Worm (Caenorhabditis elegans) whole organism, L2 larva: Measurements from ENCODE around the gene R05G9.1.

Source experiments
- C34F6.9 ChIP-seq: fragments of 150-350 bp; optimal IDR thresholded peaks from 2 replicates; lab custom pipeline; 2014; ENCODE audit warnings: missing biosample characterization, missing genetic modification characterization
- F13H6.1 ChIP-seq: sonication (generic microtip); optimal IDR thresholded peaks from 2 replicates; lab custom pipeline; 2016; ENCODE audit warnings: missing genetic modification characterization, missing compliant biosample characterization
- R02D3.7 ChIP-seq: fragments of 150-350 bp; optimal IDR thresholded peaks from 2 replicates; lab custom pipeline; 2014; ENCODE audit warnings: missing biosample characterization, missing genetic modification characterization
- Y55F3AM.14 ChIP-seq: fragments of 200-800 bp; sonication (Bioruptor generic); optimal IDR thresholded peaks from 2 replicates; lab custom pipeline; 2018; ENCODE audit warnings: mild to moderate bottlenecking, missing genetic modification characterization, missing compliant biosample characterization
- blmp-1 ChIP-seq: sonication (generic microtip); optimal IDR thresholded peaks from 2 replicates; lab custom pipeline; 2017; ENCODE audit warnings: missing genetic modification characterization, mild to moderate bottlenecking, missing compliant biosample characterization, antibody characterized with exemption, moderate library complexity; ENCODE audit not compliant: insufficient read depth
- ceh-16 ChIP-seq: fragments of 150-350 bp; optimal IDR thresholded peaks from 2 replicates; lab custom pipeline; 2014; ENCODE audit warnings: missing biosample characterization, missing genetic modification characterization
- ceh-82 ChIP-seq: fragments of 150-350 bp; optimal IDR thresholded peaks from 2 replicates; lab custom pipeline; 2014; ENCODE audit warnings: missing biosample characterization, missing genetic modification characterization
- crh-2 ChIP-seq: sonication (generic microtip); optimal IDR thresholded peaks from 2 replicates; lab custom pipeline; 2017; ENCODE audit warnings: missing biosample characterization, missing genetic modification characterization
- dmd-4 ChIP-seq: sonication (generic microtip); optimal IDR thresholded peaks from 2 replicates; lab custom pipeline; 2017; ENCODE audit warnings: missing biosample characterization, missing genetic modification characterization
- egl-27 ChIP-seq: sonication (generic microtip); optimal IDR thresholded peaks from 3 replicates; lab custom pipeline; 2017; ENCODE audit warnings: missing biosample characterization, missing genetic modification reagents, missing genetic modification characterization
- elt-1 ChIP-seq: fragments of 150-350 bp; optimal IDR thresholded peaks from 2 replicates; lab custom pipeline; 2014; ENCODE audit warnings: missing biosample characterization, missing genetic modification characterization
- fos-1 ChIP-seq: fragments of 150-350 bp; optimal IDR thresholded peaks from 2 replicates; lab custom pipeline; 2014; ENCODE audit warnings: missing biosample characterization, missing genetic modification characterization
- gmeb-1 ChIP-seq: fragments of 150-350 bp; optimal IDR thresholded peaks from 2 replicates; lab custom pipeline; 2014; ENCODE audit warnings: missing biosample characterization, missing genetic modification characterization
- lin-11 ChIP-seq: fragments of 150-350 bp; sonication (generic microtip); optimal IDR thresholded peaks from 2 replicates; lab custom pipeline; 2014; ENCODE audit warnings: missing biosample characterization, missing genetic modification characterization, inconsistent platforms, mixed read lengths
- lin-13 ChIP-seq: fragments of 150-350 bp; optimal IDR thresholded peaks from 2 replicates; lab custom pipeline; 2014; ENCODE audit warnings: missing biosample characterization, missing genetic modification reagents, missing genetic modification characterization
- lsy-2 ChIP-seq, 2 experiments: fragments of 150-350 bp in 1 of 2; sonication (generic microtip) in 1 of 2; optimal IDR thresholded peaks; 2 replicates each; lab custom pipeline; 2014 to 2017; ENCODE audit warnings: missing biosample characterization in 2 of 2, missing genetic modification characterization in 2 of 2
- mbf-1 ChIP-seq: sonication (generic microtip); optimal IDR thresholded peaks from 2 replicates; lab custom pipeline; 2017; ENCODE audit warnings: missing biosample characterization, missing genetic modification characterization
- mdl-1 ChIP-seq, 2 experiments: fragments of 150-350 bp in 1 of 2; sonication (generic microtip) in 1 of 2; optimal IDR thresholded peaks; 2 replicates each; lab custom pipeline; 2017; ENCODE audit warnings: missing biosample characterization in 2 of 2, missing genetic modification characterization in 2 of 2
- nhr-10 ChIP-seq: sonication (generic microtip); optimal IDR thresholded peaks from 2 replicates; lab custom pipeline; 2017; ENCODE audit warnings: missing biosample characterization, missing genetic modification characterization
- nhr-11 ChIP-seq: fragments of 150-350 bp; optimal IDR thresholded peaks from 2 replicates; lab custom pipeline; 2014; ENCODE audit warnings: missing biosample characterization, missing genetic modification characterization
- nhr-12 ChIP-seq: fragments of 150-350 bp; optimal IDR thresholded peaks from 2 replicates; lab custom pipeline; 2014; ENCODE audit warnings: missing biosample characterization, missing genetic modification characterization
- nhr-129 ChIP-seq: fragments of 150-350 bp; optimal IDR thresholded peaks from 2 replicates; lab custom pipeline; 2014; ENCODE audit warnings: missing biosample characterization, missing genetic modification characterization
- nhr-23 ChIP-seq: fragments of 150-350 bp; optimal IDR thresholded peaks from 2 replicates; lab custom pipeline; 2014; ENCODE audit warnings: missing biosample characterization, missing genetic modification reagents, missing genetic modification characterization
- nhr-237 ChIP-seq: fragments of 150-350 bp; optimal IDR thresholded peaks from 2 replicates; lab custom pipeline; 2014; ENCODE audit warnings: missing biosample characterization, missing genetic modification characterization
- nhr-25 ChIP-seq: fragments of 150-350 bp; sonication (generic microtip); optimal IDR thresholded peaks from 3 replicates; lab custom pipeline; 2014; ENCODE audit warnings: missing biosample characterization, missing genetic modification characterization
- nhr-77 ChIP-seq: fragments of 150-350 bp; optimal IDR thresholded peaks from 2 replicates; lab custom pipeline; 2014; ENCODE audit warnings: missing biosample characterization, missing genetic modification characterization
- peb-1 ChIP-seq: fragments of 150-350 bp; optimal IDR thresholded peaks from 2 replicates; lab custom pipeline; 2014; ENCODE audit warnings: missing biosample characterization, missing genetic modification characterization
- sem-4 ChIP-seq: fragments of 150-350 bp; optimal IDR thresholded peaks from 2 replicates; lab custom pipeline; 2014; ENCODE audit warnings: missing biosample characterization, missing genetic modification reagents, missing genetic modification characterization
- skn-1 ChIP-seq: sonication (generic microtip); optimal IDR thresholded peaks from 2 replicates; lab custom pipeline; 2017; ENCODE audit warnings: missing biosample characterization, missing genetic modification characterization
- sma-3 ChIP-seq: sonication (generic microtip); optimal IDR thresholded peaks from 2 replicates; lab custom pipeline; 2016; ENCODE audit warnings: missing genetic modification reagents, missing genetic modification characterization, missing compliant biosample characterization
- sma-9 ChIP-seq, 2 experiments: fragments of 150-350 bp in 1 of 2; sonication (generic microtip) in 1 of 2; optimal IDR thresholded peaks; 2 replicates each; lab custom pipeline; 2014 to 2016; ENCODE audit warnings: missing genetic modification characterization in 2 of 2, mild to moderate bottlenecking in 1 of 2, missing biosample characterization in 1 of 2, missing compliant biosample characterization in 1 of 2, missing genetic modification reagents in 1 of 2, moderate library complexity in 1 of 2
- snpc-4 ChIP-seq: fragments of 150-350 bp; optimal IDR thresholded peaks from 2 replicates; lab custom pipeline; 2014; ENCODE audit warnings: missing biosample characterization, missing genetic modification characterization
- unc-62 ChIP-seq: fragments of 150-350 bp; optimal IDR thresholded peaks from 2 replicates; lab custom pipeline; 2014; ENCODE audit warnings: missing biosample characterization, missing genetic modification reagents, missing genetic modification characterization
- zag-1 ChIP-seq: fragments of 150-350 bp; optimal IDR thresholded peaks from 2 replicates; lab custom pipeline; 2014; ENCODE audit warnings: missing biosample characterization, missing genetic modification characterization
- ztf-1 ChIP-seq: fragments of 200-800 bp; sonication (Bioruptor generic); conservative IDR thresholded peaks from 2 replicates; pipeline ENCODE4 v1.3.6; 2022; ENCODE audit warnings: missing genetic modification characterization, missing compliant biosample characterization
- ztf-11 ChIP-seq: sonication (generic microtip); optimal IDR thresholded peaks from 2 replicates; lab custom pipeline; 2017; ENCODE audit warnings: missing biosample characterization, missing genetic modification characterization
- ztf-4 ChIP-seq: fragments of 150-350 bp; optimal IDR thresholded peaks from 2 replicates; lab custom pipeline; 2014; ENCODE audit warnings: missing biosample characterization, missing genetic modification characterization

Gene R05G9.1

ce11 chrII:6500161-6500560, 2.8 kb upstream of the R05G9.1 start, which contains the start of gene R05G9.5:
TSS of gene R05G9.5 (minus strand) at chrII:6500261.
- TF ChIP-seq ztf-4 (no peak), nhr-237 (tag; lab: Kevin White, UChicago) (no peak), ceh-82 (tag; lab: Kevin White, UChicago) (no peak), nhr-129 (tag; lab: Kevin White, UChicago) (no peak), snpc-4 (tag; lab: Kevin White, UChicago) (no peak), sma-9 (GFP tag; optimal IDR thresholded peaks at IDR 0.05; lab: Kevin White, UChicago) (no peak), sma-9 (tag; optimal IDR thresholded peaks at IDR 0.05; lab: Kevin White, UChicago) (no peak), nhr-11 (tag; lab: Kevin White, UChicago) (no peak), unc-62 (GFP tag; lab: Kevin White, UChicago) (no peak), crh-2 (no peak), peb-1 (tag; lab: Kevin White, UChicago) (no peak), sma-3 (no peak), Y55F3AM.14 (GFP tag; lab: Kevin White, UChicago) (no peak), lsy-2 (tag; optimal IDR thresholded peaks at IDR 0.05; lab: Kevin White, UChicago) (no peak), nhr-12 (tag; lab: Kevin White, UChicago) (no peak), ztf-11 (tag; lab: Kevin White, UChicago) (no peak), sem-4 (no peak), fos-1 (no peak)

DNA sequence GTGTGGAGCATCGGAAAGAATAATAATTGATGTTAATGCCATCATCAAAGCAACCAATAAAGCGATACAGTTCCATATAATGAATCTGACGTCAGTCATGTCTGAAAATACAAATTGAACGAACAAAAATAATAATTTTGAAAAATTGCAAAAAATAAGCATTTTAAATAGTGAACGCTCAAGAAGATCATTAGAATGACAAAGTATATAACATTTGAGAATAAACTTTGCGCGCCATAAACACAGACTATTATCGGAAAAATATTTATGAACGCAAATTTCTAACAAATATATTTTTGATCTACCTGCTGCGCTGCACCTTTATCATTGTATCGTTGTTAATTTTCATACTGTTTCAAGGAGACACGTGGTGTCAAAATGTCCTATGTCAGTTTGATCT, 1.5 kb upstream of the R05G9.1 start, which contains the start of gene R05G9.3:
Gene R05G9.3, minus strand, starts transcription at position 101 of the 400 bp plus-strand sequence.
- TF ChIP-seq nhr-23 (tag; lab: Kevin White, UChicago) (no peak), egl-27 (tag; lab: Kevin White, UChicago) (no peak), mdl-1 (tag; optimal IDR thresholded peaks at IDR 0.05; lab: Kevin White, UChicago) (no peak), gmeb-1 (tag; lab: Kevin White, UChicago) (no peak), ztf-4 (no peak), sma-9 (GFP tag; optimal IDR thresholded peaks at IDR 0.05; lab: Kevin White, UChicago) (no peak), sma-9 (tag; optimal IDR thresholded peaks at IDR 0.05; lab: Kevin White, UChicago) (no peak), unc-62 (GFP tag; lab: Kevin White, UChicago) (no peak), skn-1 (tag; lab: Kevin White, UChicago) (no peak), nhr-77 (tag; lab: Kevin White, UChicago) (no peak), nhr-237 (tag; lab: Kevin White, UChicago) (no peak), blmp-1 (tag; lab: Kevin White, UChicago) (no peak), dmd-4 (tag; lab: Kevin White, UChicago) (no peak)

DNA sequence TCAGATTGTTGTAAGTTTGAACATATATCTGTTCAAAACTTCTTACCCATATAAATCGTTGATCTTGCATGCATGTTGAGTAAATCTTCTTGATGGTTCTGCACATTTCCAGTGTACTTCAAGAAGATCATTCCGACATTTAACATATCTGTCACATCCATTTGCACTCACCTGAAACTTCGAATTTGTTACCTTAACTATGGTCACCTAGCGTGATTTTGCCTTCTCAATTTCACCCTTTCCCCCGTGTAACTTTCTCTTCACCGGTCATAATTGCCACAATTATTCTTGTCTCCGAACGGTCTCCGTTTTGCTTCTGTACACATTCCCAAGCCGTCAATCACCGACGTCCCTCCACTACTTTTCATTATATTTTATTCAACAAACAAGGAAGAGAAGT, 10.4 kb downstream of the R05G9.1 start:
- TF ChIP-seq unc-62 (GFP tag; lab: Kevin White, UChicago) (no peak), nhr-11 (tag; lab: Kevin White, UChicago) (no peak), nhr-237 (tag; lab: Kevin White, UChicago) (no peak), R02D3.7 (tag; lab: Kevin White, UChicago) (no peak), blmp-1 (tag; lab: Kevin White, UChicago) (no peak), nhr-10 (no peak), skn-1 (tag; lab: Kevin White, UChicago) (no peak), egl-27 (tag; lab: Kevin White, UChicago) (no peak), nhr-25 (tag; lab: Kevin White, UChicago) (no peak), F13H6.1 (tag; lab: Kevin White, UChicago) (no peak), elt-1 (tag; lab: Kevin White, UChicago) (no peak), ztf-1 (GFP tag; lab: Robert Waterston, UW) (no peak), nhr-129 (tag; lab: Kevin White, UChicago) (no peak)

DNA sequence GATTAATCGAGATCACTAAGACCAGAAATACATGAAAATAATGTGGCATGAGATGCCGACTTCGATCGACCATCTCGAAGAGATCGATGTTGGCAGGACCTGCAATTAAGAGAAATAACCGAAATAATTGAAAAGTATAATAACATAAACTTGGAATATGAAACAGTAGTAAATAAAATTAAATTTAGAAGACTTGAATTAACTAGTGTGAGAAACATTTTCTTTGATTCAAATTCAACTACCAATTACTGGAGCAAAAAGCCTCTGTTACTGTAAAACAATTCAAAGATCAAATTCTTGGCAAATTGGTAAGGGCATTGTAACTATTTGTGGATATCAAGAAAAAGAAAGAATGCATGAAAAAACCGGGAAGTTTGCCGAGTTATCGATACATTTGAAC, 10.9 kb downstream of the R05G9.1 start, which contains the start of gene R05G9R.1:
Gene R05G9R.1, minus strand, starts transcription at position 101 of the 400 bp plus-strand sequence.
- no peak for TF ChIP-seq gmeb-1 (tag; lab: Kevin White, UChicago)
- no peak for TF ChIP-seq lin-13 (GFP tag; lab: Kevin White, UChicago)
- TF ChIP-seq ztf-4: no peak
- TF ChIP-seq sma-9 (GFP tag; optimal IDR thresholded peaks at IDR 0.05; lab: Kevin White, UChicago): no peak
- TF ChIP-seq sma-9 (tag; optimal IDR thresholded peaks at IDR 0.05; lab: Kevin White, UChicago): no peak
- TF ChIP-seq sem-4: no peak
- TF ChIP-seq dmd-4 (tag; lab: Kevin White, UChicago): no peak
- TF ChIP-seq zag-1 (tag; lab: Kevin White, UChicago): no peak
- TF ChIP-seq nhr-129 (tag; lab: Kevin White, UChicago): no peak
- TF ChIP-seq nhr-77 (tag; lab: Kevin White, UChicago): no peak
- no peak for TF ChIP-seq lin-11 (tag; lab: Kevin White, UChicago)
- TF ChIP-seq sma-3: no peak
- no peak for TF ChIP-seq C34F6.9 (tag; lab: Kevin White, UChicago)
- no peak for TF ChIP-seq mbf-1 (tag; lab: Kevin White, UChicago)
- TF ChIP-seq blmp-1 (tag; lab: Kevin White, UChicago): no peak
- no peak for TF ChIP-seq ceh-16
- TF ChIP-seq, all 48 proteins: peak for 0
